Fruit fly (Drosophila melanogaster) whole organism, embryonic: Measurements from ENCODE around the gene CG42781.
A peak's percentile ranks its signal among the peaks of the same experiment; 100 is the strongest.

Source experiments
- CG10267 ChIP-seq: fragments of 200-800 bp; sonication (Bioruptor generic); optimal IDR thresholded peaks from 2 replicates; lab custom pipeline; 2018; ENCODE audit warnings: missing biosample characterization, mild to moderate bottlenecking, missing genetic modification characterization, moderate library complexity
- CG11456 ChIP-seq: fragments of 200-800 bp; sonication (Bioruptor generic); IDR thresholded peaks from 3 replicates; pipeline ENCODE4 v1.3.6; 2022; ENCODE audit warnings: missing biosample characterization, missing genetic modification characterization
- CG12155 ChIP-seq: fragments of 200-800 bp; sonication (Bioruptor generic); optimal IDR thresholded peaks from 3 replicates; lab custom pipeline; 2016; ENCODE audit warnings: missing biosample characterization, missing genetic modification characterization
- CG12744 ChIP-seq: fragments of 200-800 bp; sonication (Bioruptor generic); optimal IDR thresholded peaks from 2 replicates; lab custom pipeline; 2016; ENCODE audit warnings: missing biosample characterization, missing genetic modification characterization
- CG13424 ChIP-seq: fragments of 200-800 bp; sonication (Bioruptor generic); optimal IDR thresholded peaks from 2 replicates; lab custom pipeline; 2019; ENCODE audit warnings: missing biosample characterization, mild to moderate bottlenecking, missing genetic modification characterization, moderate library complexity
- CG13624 ChIP-seq: fragments of 200-800 bp; sonication (Bioruptor generic); optimal IDR thresholded peaks from 2 replicates; lab custom pipeline; 2016; ENCODE audit warnings: missing biosample characterization, missing genetic modification characterization
- CG14965 ChIP-seq: fragments of 200-800 bp; sonication (Bioruptor generic); optimal IDR thresholded peaks from 2 replicates; lab custom pipeline; 2016; ENCODE audit warnings: missing biosample characterization, missing genetic modification characterization, borderline replicate concordance
- CG1647 ChIP-seq: fragments of 200-800 bp; sonication (Bioruptor generic); optimal IDR thresholded peaks from 3 replicates; lab custom pipeline; 2016; ENCODE audit warnings: missing biosample characterization, missing genetic modification characterization
- CG33213 ChIP-seq: fragments of 200-800 bp; sonication (Bioruptor generic); optimal IDR thresholded peaks from 3 replicates; lab custom pipeline; 2016; ENCODE audit warnings: missing biosample characterization, missing genetic modification characterization
- CG34224 ChIP-seq: fragments of 200-800 bp; sonication (Bioruptor generic); IDR thresholded peaks from 3 replicates; pipeline ENCODE4 v1.3.6; 2022; ENCODE audit warnings: missing biosample characterization, missing genetic modification characterization; ENCODE audit not compliant: partially characterized antibody
- CG34422 ChIP-seq: fragments of 200-800 bp; sonication (Bioruptor generic); IDR thresholded peaks from 3 replicates; pipeline ENCODE4 v1.3.6; 2022; ENCODE audit warnings: missing biosample characterization, missing genetic modification characterization
- CG3838 ChIP-seq: fragments of 200-800 bp; sonication (Bioruptor generic); optimal IDR thresholded peaks from 3 replicates; lab custom pipeline; 2016; ENCODE audit warnings: missing biosample characterization, missing genetic modification characterization
- CG6254 ChIP-seq: fragments of 200-800 bp; sonication (Bioruptor generic); optimal IDR thresholded peaks from 3 replicates; lab custom pipeline; 2017; ENCODE audit warnings: mild to moderate bottlenecking, missing biosample characterization, missing genetic modification reagents, missing genetic modification characterization
- CG6683 ChIP-seq: fragments of 200-800 bp; sonication (Bioruptor generic); optimal IDR thresholded peaks from 2 replicates; lab custom pipeline; 2017; ENCODE audit warnings: missing biosample characterization, mild to moderate bottlenecking, missing genetic modification characterization, missing genetic modification reagents
- CG7271 ChIP-seq: fragments of 200-800 bp; sonication (Bioruptor generic); optimal IDR thresholded peaks from 2 replicates; lab custom pipeline; 2018; ENCODE audit warnings: missing biosample characterization, mild to moderate bottlenecking, missing genetic modification characterization, moderate library complexity
- CG7556 ChIP-seq: fragments of 200-800 bp; sonication (Bioruptor generic); optimal IDR thresholded peaks from 2 replicates; lab custom pipeline; 2017; ENCODE audit warnings: missing biosample characterization, mild to moderate bottlenecking, missing genetic modification characterization
- CG8478 ChIP-seq: fragments of >200 bp; optimal IDR thresholded peaks from 2 replicates; lab custom pipeline; 2018
- CG8944 ChIP-seq: fragments of 200-800 bp; sonication (Bioruptor generic); optimal IDR thresholded peaks from 3 replicates; lab custom pipeline; 2016; ENCODE audit warnings: missing biosample characterization, missing genetic modification characterization
- CG9215 ChIP-seq: fragments of 200-800 bp; sonication (Bioruptor generic); IDR thresholded peaks from 2 replicates; pipeline ENCODE4 v1.3.6; 2022; ENCODE audit warnings: missing biosample characterization, missing genetic modification characterization
- CG9609 ChIP-seq: fragments of 200-800 bp; sonication (Bioruptor generic); optimal IDR thresholded peaks from 3 replicates; lab custom pipeline; 2016; ENCODE audit warnings: missing biosample characterization, missing genetic modification characterization
- Chrac-16 ChIP-seq: fragments of 200-800 bp; sonication (Bioruptor generic); optimal IDR thresholded peaks from 3 replicates; lab custom pipeline; 2016; ENCODE audit warnings: missing biosample characterization, missing genetic modification characterization
- Dll ChIP-seq: fragments of 200-800 bp; sonication (Bioruptor generic); IDR thresholded peaks from 4 replicates; pipeline ENCODE4 v1.3.6; 2022; ENCODE audit warnings: missing biosample characterization, missing genetic modification characterization; ENCODE audit not compliant: partially characterized antibody
- HHEX ChIP-seq: fragments of 200-800 bp; sonication (Bioruptor generic); optimal IDR thresholded peaks from 3 replicates; lab custom pipeline; 2017; ENCODE audit warnings: missing biosample characterization, mild to moderate bottlenecking, missing genetic modification characterization, missing genetic modification reagents
- Hsf ChIP-seq: fragments of 200-800 bp; sonication (Bioruptor generic); optimal IDR thresholded peaks from 3 replicates; lab custom pipeline; 2016; ENCODE audit warnings: missing biosample characterization, missing genetic modification characterization
- MBD-R2 ChIP-seq: fragments of 200-800 bp; sonication (Bioruptor generic); IDR thresholded peaks from 2 replicates; pipeline ENCODE4 v1.3.6; 2022; ENCODE audit warnings: missing biosample characterization, missing genetic modification characterization
- Mes4 ChIP-seq: fragments of 200-800 bp; sonication (Bioruptor generic); optimal IDR thresholded peaks from 2 replicates; lab custom pipeline; 2016; ENCODE audit warnings: missing biosample characterization, missing genetic modification characterization
- Mrtf ChIP-seq: fragments of 200-800 bp; sonication (Bioruptor generic); IDR thresholded peaks from 3 replicates; pipeline ENCODE4 v1.3.6; 2022; ENCODE audit warnings: missing biosample characterization, missing genetic modification characterization
- Oli ChIP-seq: fragments of 200-800 bp; sonication (Bioruptor generic); optimal IDR thresholded peaks from 2 replicates; lab custom pipeline; 2018; ENCODE audit warnings: missing biosample characterization, mild to moderate bottlenecking, missing genetic modification characterization, moderate library complexity
- Ravus ChIP-seq: fragments of 200-800 bp; sonication (Bioruptor generic); IDR thresholded peaks from 2 replicates; pipeline ENCODE4 v1.3.6; 2022; ENCODE audit warnings: missing biosample characterization, missing genetic modification characterization
- Vsx1 ChIP-seq: fragments of 200-800 bp; sonication (Bioruptor generic); optimal IDR thresholded peaks from 2 replicates; lab custom pipeline; 2017; ENCODE audit warnings: missing biosample characterization, mild to moderate bottlenecking, missing genetic modification characterization, missing genetic modification reagents
- bsh ChIP-seq, 2 experiments: fragments of 200-800 bp; sonication (Bioruptor generic); optimal IDR thresholded peaks; 2 replicates each; lab custom pipeline; 2017 to 2018; ENCODE audit warnings: mild to moderate bottlenecking in 2 of 2, missing biosample characterization in 2 of 2, missing genetic modification characterization in 2 of 2, moderate library complexity in 1 of 2
- chm ChIP-seq: fragments of 200-800 bp; sonication (Bioruptor generic); IDR thresholded peaks from 2 replicates; pipeline ENCODE4 v1.3.6; 2022; ENCODE audit warnings: missing biosample characterization, missing genetic modification characterization
- dimm ChIP-seq: fragments of 200-800 bp; sonication (Bioruptor generic); IDR thresholded peaks from 2 replicates; pipeline ENCODE4 v1.3.6; 2022; ENCODE audit warnings: missing biosample characterization, missing genetic modification characterization
- exex ChIP-seq: fragments of 200-800 bp; sonication (Bioruptor generic); optimal IDR thresholded peaks from 4 replicates; lab custom pipeline; 2018; ENCODE audit warnings: missing biosample characterization, mild to moderate bottlenecking, missing genetic modification characterization, moderate library complexity
- fd3F ChIP-seq: fragments of 200-800 bp; sonication (Bioruptor generic); optimal IDR thresholded peaks from 2 replicates; lab custom pipeline; 2018; ENCODE audit warnings: missing biosample characterization, mild to moderate bottlenecking, missing genetic modification characterization, moderate library complexity
- ftz-f1 ChIP-seq: fragments of 200-800 bp; sonication (Bioruptor generic); optimal IDR thresholded peaks from 2 replicates; lab custom pipeline; 2016; ENCODE audit warnings: missing biosample characterization, missing genetic modification characterization
- grn ChIP-seq: fragments of 200-800 bp; sonication (Bioruptor generic); optimal IDR thresholded peaks from 3 replicates; lab custom pipeline; 2017; ENCODE audit warnings: missing biosample characterization, missing genetic modification characterization
- gt ChIP-seq: fragments of 200-800 bp; sonication (Bioruptor generic); IDR thresholded peaks from 2 replicates; pipeline ENCODE4 v1.3.6; 2022; ENCODE audit warnings: missing biosample characterization, missing genetic modification characterization
- her ChIP-seq: fragments of 200-800 bp; sonication (Bioruptor generic); optimal IDR thresholded peaks from 2 replicates; lab custom pipeline; 2016; ENCODE audit warnings: missing biosample characterization, missing genetic modification characterization
- klu ChIP-seq: fragments of 200-800 bp; sonication (Bioruptor generic); IDR thresholded peaks from 2 replicates; pipeline ENCODE4 v1.3.6; 2022; ENCODE audit warnings: missing biosample characterization, missing genetic modification characterization
- knrl ChIP-seq: fragments of 200-800 bp; sonication (Bioruptor generic); IDR thresholded peaks from 3 replicates; pipeline ENCODE4 v1.3.6; 2022; ENCODE audit warnings: missing biosample characterization, missing genetic modification characterization; ENCODE audit not compliant: partially characterized antibody
- pan ChIP-seq, 4 experiments: fragments of >200 bp in 3 of 4; fragments of 200-800 bp in 1 of 4; sonication (Bioruptor generic) in 1 of 4; optimal IDR thresholded peaks in 3 of 4; IDR thresholded peaks in 1 of 4; 2 replicates each; pipeline versions ENCODE4 v1.3.6 to Lab custom; 2017 to 2022; ENCODE audit warnings: missing biosample characterization in 2 of 4, missing genetic modification characterization in 2 of 4, mixed read lengths in 1 of 4
- pzg ChIP-seq: fragments of 200-800 bp; sonication (Bioruptor generic); optimal IDR thresholded peaks from 3 replicates; lab custom pipeline; 2018; ENCODE audit warnings: missing biosample characterization, mild to moderate bottlenecking, missing genetic modification characterization, moderate library complexity
- ro ChIP-seq: fragments of 200-800 bp; sonication (Bioruptor generic); IDR thresholded peaks from 2 replicates; pipeline ENCODE4 v1.3.6; 2022; ENCODE audit warnings: missing biosample characterization, missing genetic modification characterization
- sisA ChIP-seq: fragments of 200-800 bp; sonication (Bioruptor generic); IDR thresholded peaks from 2 replicates; pipeline ENCODE4 v1.3.6; 2022; ENCODE audit warnings: missing biosample characterization, missing genetic modification characterization
- stwl ChIP-seq: fragments of 200-800 bp; sonication (Bioruptor generic); optimal IDR thresholded peaks from 3 replicates; lab custom pipeline; 2018; ENCODE audit warnings: missing biosample characterization, mild to moderate bottlenecking, missing genetic modification characterization, moderate library complexity
- toy ChIP-seq: fragments of 200-800 bp; sonication (Bioruptor generic); IDR thresholded peaks from 2 replicates; pipeline ENCODE4 v1.3.6; 2022; ENCODE audit warnings: missing biosample characterization, missing genetic modification characterization
- z ChIP-seq: fragments of 200-800 bp; sonication (Bioruptor generic); IDR thresholded peaks from 3 replicates; pipeline ENCODE4 v1.3.6; 2022; ENCODE audit warnings: missing biosample characterization, missing genetic modification characterization

CG42781 gene

DNA sequence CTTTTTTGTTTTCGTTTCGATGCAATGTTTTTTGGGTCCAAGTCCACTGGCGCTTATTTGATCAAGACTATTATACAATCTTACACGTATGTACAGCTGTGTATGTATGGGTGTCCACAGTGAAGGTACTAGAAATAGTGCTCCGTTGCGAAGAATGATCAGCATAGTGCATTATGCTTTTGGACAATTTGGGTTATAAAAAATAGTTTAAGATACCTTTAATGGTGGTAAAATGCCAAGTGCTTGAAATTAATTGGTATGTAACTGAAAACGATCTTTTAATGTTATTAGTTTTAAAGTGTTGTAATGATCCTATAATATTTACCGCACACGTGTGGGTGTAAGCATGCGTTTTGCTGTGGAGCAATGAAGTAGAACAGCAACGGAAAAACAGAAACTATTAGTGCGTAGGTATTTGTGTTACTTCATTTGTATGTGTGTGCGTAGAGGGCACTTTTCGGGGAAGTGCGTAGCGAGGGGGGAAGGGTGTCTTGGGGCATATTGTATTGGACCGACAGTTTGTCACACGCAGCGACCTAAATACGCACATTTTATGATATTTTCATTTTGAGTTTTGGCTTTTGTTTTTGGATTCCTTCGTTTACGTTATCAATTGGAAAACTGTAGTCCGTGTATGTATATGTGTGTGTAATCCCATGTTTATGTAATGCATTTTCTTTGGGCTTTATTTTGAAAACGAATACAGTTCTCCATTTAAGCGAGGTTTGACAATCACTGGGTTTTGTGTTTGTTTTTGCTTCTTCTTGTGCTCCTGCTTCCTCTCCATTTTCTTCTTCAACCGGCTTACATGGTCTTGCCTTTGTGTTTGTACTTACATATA, 46.4 kb downstream of the CG42781 start (continued):
- peak; percentile 77 for TF ChIP-seq her (GFP tag; lab: Kevin White, UChicago)
- TF ChIP-seq Chrac-16 = peak; percentile 93
- TF ChIP-seq exex (tag; lab: Kevin White, UChicago) = peak; percentile 61
- peak; percentile 57; the same call in 1 of the 3 replicates for TF ChIP-seq CG11456
- TF ChIP-seq sisA (GFP tag; lab: Robert Waterston, UW) = peak; percentile 88
- peak; percentile 89 for TF ChIP-seq CG8944 (GFP tag; lab: Kevin White, UChicago)
- peak; percentile 1 for TF ChIP-seq pzg (GFP tag; lab: Kevin White, UChicago)
- TF ChIP-seq CG9609 (GFP tag; lab: Kevin White, UChicago) = peak; percentile 83
- no peak for TF ChIP-seq ftz-f1 (GFP tag; lab: Kevin White, UChicago)
- TF ChIP-seq CG33213 (GFP tag; lab: Kevin White, UChicago) = peak; percentile 85
- peak; percentile 76 to 96 for TF ChIP-seq bsh (GFP tag; optimal IDR thresholded peaks at IDR 0.05; lab: Kevin White, UChicago)
- TF ChIP-seq dimm (GFP tag; lab: Robert Waterston, UW) = peak; percentile 41; the same call in 1 of the 2 replicates
- peak; percentile 67 for TF ChIP-seq chm (GFP tag; lab: Robert Waterston, UW)
- peak; percentile 93 for TF ChIP-seq Hsf (GFP tag; lab: Kevin White, UChicago)
- peak; percentile 54; the same call in 1 of the 2 replicates for TF ChIP-seq ro (GFP tag; lab: Robert Waterston, UW)
- no peak for TF ChIP-seq pan (optimal IDR thresholded peaks at IDR 0.05; lab: Kevin White, UChicago)
- TF ChIP-seq pan (GFP tag; optimal IDR thresholded peaks at IDR 0.05 in 1 of 2, IDR thresholded peaks at IDR 0.05 in 1 of 2) = peak in 1 of 2 experiments; percentile 90
- TF ChIP-seq Mrtf (GFP tag; lab: Robert Waterston, UW) = peak; percentile 89
- peak; percentile 34 for TF ChIP-seq stwl (tag; lab: Kevin White, UChicago)
- TF ChIP-seq CG3838 = peak; percentile 68
- peak; percentile 85 for TF ChIP-seq CG7556 (GFP tag; lab: Kevin White, UChicago)
- TF ChIP-seq CG6683 (GFP tag; lab: Kevin White, UChicago) = peak; percentile 69
- TF ChIP-seq MBD-R2 (GFP tag; lab: Robert Waterston, UW) = peak; percentile 48; the same call in 1 of the 2 replicates
- peak; percentile 58; the same call in 1 of the 2 replicates for TF ChIP-seq gt
- peak; percentile 87 for TF ChIP-seq CG10267 (tag; lab: Kevin White, UChicago)
- no peak for TF ChIP-seq z
- TF ChIP-seq CG1647 (GFP tag; lab: Kevin White, UChicago) = peak; percentile 83
- TF ChIP-seq CG12155 (GFP tag; lab: Kevin White, UChicago) = peak; percentile 72
- TF ChIP-seq fd3F (GFP tag; lab: Kevin White, UChicago) = peak; percentile 76
- no peak for TF ChIP-seq knrl (GFP tag; lab: Robert Waterston, UW)
- peak; percentile 56 for TF ChIP-seq CG14965 (GFP tag; lab: Kevin White, UChicago)
- peak; percentile 69 for TF ChIP-seq CG9215 (GFP tag; lab: Robert Waterston, UW)
- TF ChIP-seq CG12744 (GFP tag; lab: Kevin White, UChicago) = peak; percentile 79
- TF ChIP-seq Oli (tag; lab: Kevin White, UChicago) = peak; percentile 96
- TF ChIP-seq CG6254 (GFP tag; lab: Kevin White, UChicago) = peak; percentile 87
- TF ChIP-seq Mes4 (GFP tag; lab: Kevin White, UChicago) = peak; percentile 89
- TF ChIP-seq klu (GFP tag; lab: Robert Waterston, UW) = peak; percentile 72; the same call in 1 of the 2 replicates
- peak; percentile 76 for TF ChIP-seq CG8478
- peak; percentile 90 for TF ChIP-seq CG34422
- 0 out of 2 replicates have a peak, but pooled peaks have one; percentile 16 for TF ChIP-seq toy (GFP tag; lab: Robert Waterston, UW)
- peak; percentile 65 for TF ChIP-seq grn (GFP tag; lab: Kevin White, UChicago)
- TF ChIP-seq Vsx1 (GFP tag; lab: Kevin White, UChicago) = peak; percentile 84
- TF ChIP-seq CG13424 (tag; lab: Kevin White, UChicago) = peak; percentile 92
- peak; percentile 52 for TF ChIP-seq CG7271 (tag; lab: Kevin White, UChicago)
- peak; percentile 49 for TF ChIP-seq Ravus
- TF ChIP-seq CG34224 (GFP tag; lab: Robert Waterston, UW) = no peak
- TF ChIP-seq Dll (GFP tag; lab: Robert Waterston, UW) = no peak
- TF ChIP-seq CG13624 (GFP tag; lab: Kevin White, UChicago) = peak; percentile 84
- TF ChIP-seq HHEX (GFP tag; lab: Kevin White, UChicago) = peak; percentile 83
